Fruit fly (Drosophila melanogaster) whole organism, wandering third instar larva: ENCODE data around the gene CG4174.

Experiments used
- CG32264 ChIP-seq: fragments of 200-800 bp; sonication (Bioruptor generic); optimal IDR thresholded peaks from 2 replicates; lab custom pipeline; 2016; ENCODE audit warnings: missing biosample characterization, missing genetic modification characterization
- Mio ChIP-seq: sonication (Bioruptor generic); optimal IDR thresholded peaks from 2 replicates; lab custom pipeline; 2016; ENCODE audit warnings: missing biosample characterization, missing genetic modification characterization
- OdsH ChIP-seq: fragments of 200-800 bp; sonication (Bioruptor generic); optimal IDR thresholded peaks from 2 replicates; lab custom pipeline; 2016; ENCODE audit warnings: missing biosample characterization, mild to moderate bottlenecking, missing genetic modification characterization
- br ChIP-seq: fragments of 200-800 bp; sonication (Bioruptor generic); optimal IDR thresholded peaks from 2 replicates; lab custom pipeline; 2016; ENCODE audit warnings: missing biosample characterization, missing genetic modification characterization

DNA sequence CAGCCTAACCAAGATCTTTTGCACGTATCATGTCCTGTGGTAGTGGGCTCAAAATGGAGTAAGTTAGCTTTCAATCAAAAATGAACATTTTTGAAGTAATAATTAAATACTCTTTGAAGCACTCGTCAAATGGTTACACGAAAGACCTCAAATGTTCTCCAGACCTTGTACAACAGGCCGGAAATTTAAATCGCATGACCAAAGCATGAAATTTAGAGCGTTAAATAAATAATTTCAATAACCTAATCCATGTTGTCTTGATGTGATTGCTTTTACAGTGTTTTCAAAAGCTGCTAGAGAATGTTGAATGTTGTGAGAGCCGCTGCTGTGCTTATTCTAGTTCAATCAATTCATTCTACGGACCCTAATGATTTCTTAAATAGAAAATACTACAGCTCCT, 12.6 kb downstream of the CG4174 start, which contains the start of gene CG18233:
- TF ChIP-seq Mio (GFP tag; lab: Kevin White, UChicago) = no peak
- TF ChIP-seq OdsH (GFP tag; lab: Kevin White, UChicago) = no peak
- TF ChIP-seq br = no peak
- TF ChIP-seq CG32264 (GFP tag; lab: Kevin White, UChicago) = no peak
